Fruit fly (Drosophila melanogaster): Measurements from ENCODE around the gene ash2.

Gene ash2

dm6 chr3R:24626003-24626486, 23.9 kb upstream of the ash2 start (continued):
- TF ChIP-seq CG17612 (GFP tag; IDR thresholded peaks at IDR 0.05) (no peak), CG1529 (GFP tag; optimal IDR thresholded peaks at IDR 0.05) (no peak), CG10959 (GFP tag; IDR thresholded peaks at IDR 0.05) (no peak), CG16779 (GFP tag; IDR thresholded peaks at IDR 0.05) (no peak), esg (GFP tag; conservative IDR thresholded peaks at IDR 0.05) (peak; percentile 23; the same call in 1 of the 2 replicates), CG4282 (GFP tag; optimal IDR thresholded peaks at IDR 0.05) (no peak), sqz (GFP tag; optimal IDR thresholded peaks at IDR 0.05) (no peak), CG11085 (GFP tag; IDR thresholded peaks at IDR 0.05) (no peak), nerfin-2 (GFP tag; IDR thresholded peaks at IDR 0.05; ENCODE audit: partially characterized antibody) (no peak), eyg (GFP tag; optimal IDR thresholded peaks at IDR 0.05) (no peak), CG4854 (GFP tag; optimal IDR thresholded peaks at IDR 0.05) (no peak), CG8281 (tag; optimal IDR thresholded peaks at IDR 0.05) (peak; percentile 5), Sry-β (GFP tag; optimal IDR thresholded peaks at IDR 0.05) (no peak), kni (GFP tag; optimal IDR thresholded peaks at IDR 0.05) (no peak), ash1 (GFP tag; optimal IDR thresholded peaks at IDR 0.05) (no peak), B-H1 (GFP tag; IDR thresholded peaks at IDR 0.05) (no peak), tx (GFP tag; optimal IDR thresholded peaks at IDR 0.05) (no peak), dan (GFP tag; IDR thresholded peaks at IDR 0.05) (no peak), ken (GFP tag; IDR thresholded peaks at IDR 0.05) (no peak), CG6272 (GFP tag; IDR thresholded peaks at IDR 0.05) (no peak), CG2116 (GFP tag; optimal IDR thresholded peaks at IDR 0.05) (no peak), vvl (GFP tag; IDR thresholded peaks at IDR 0.05) (no peak), ci (GFP tag; IDR thresholded peaks at IDR 0.05) (no peak), Taf1 (GFP tag; IDR thresholded peaks at IDR 0.05) (no peak), Dad (GFP tag; optimal IDR thresholded peaks at IDR 0.05) (no peak), Asciz (GFP tag; optimal IDR thresholded peaks at IDR 0.05) (no peak), CG7987 (GFP tag; optimal IDR thresholded peaks at IDR 0.05) (peak; percentile 12), CG17186 (GFP tag; optimal IDR thresholded peaks at IDR 0.05) (no peak), chinmo (GFP tag; IDR thresholded peaks at IDR 0.05; ENCODE audit: partially characterized antibody) (no peak; the same call in 3 of the 4 replicates), Deaf1 (tag; optimal IDR thresholded peaks at IDR 0.05) (no peak), wor (GFP tag; IDR thresholded peaks at IDR 0.05) (no peak), sc (optimal IDR thresholded peaks at IDR 0.05) (no peak), sc (GFP tag; optimal IDR thresholded peaks at IDR 0.05) (no peak), CG8359 (GFP tag; optimal IDR thresholded peaks at IDR 0.05; ENCODE audit: borderline replicate concordance) (no peak), Fer3 (tag; optimal IDR thresholded peaks at IDR 0.05) (peak; percentile 33), Hr78 (GFP tag; optimal IDR thresholded peaks at IDR 0.05) (no peak), CG2889 (GFP tag; IDR thresholded peaks at IDR 0.05) (no peak), CG33213 (GFP tag; optimal IDR thresholded peaks at IDR 0.05) (no peak), Neu2 (GFP tag; optimal IDR thresholded peaks at IDR 0.05; ENCODE audit: borderline replicate concordance) (no peak), klu (GFP tag; IDR thresholded peaks at IDR 0.05) (no peak), hbn (GFP tag; IDR thresholded peaks at IDR 0.05; ENCODE audit: partially characterized antibody) (no peak), CG13894 (tag; optimal IDR thresholded peaks at IDR 0.05) (no peak), Stat92E (GFP tag; optimal IDR thresholded peaks at IDR 0.05) (no peak), az2 (GFP tag; optimal IDR thresholded peaks at IDR 0.05) (peak; percentile 7), CG14710 (tag; optimal IDR thresholded peaks at IDR 0.05) (no peak), trh (GFP tag; optimal IDR thresholded peaks at IDR 0.05) (no peak), gcm2 (GFP tag; optimal IDR thresholded peaks at IDR 0.05) (no peak), CG6813 (GFP tag; optimal IDR thresholded peaks at IDR 0.05) (no peak), Ssrp (tag; optimal IDR thresholded peaks at IDR 0.05) (peak; percentile 9), Rfx (GFP tag; IDR thresholded peaks at IDR 0.05) (peak; percentile 17; the same call in 1 of the 2 replicates), CG9727 (GFP tag; optimal IDR thresholded peaks at IDR 0.05) (no peak)
